Worm (Caenorhabditis elegans): Measurements from ENCODE around the gene H35N09.2.

Gene H35N09.2

DNA sequence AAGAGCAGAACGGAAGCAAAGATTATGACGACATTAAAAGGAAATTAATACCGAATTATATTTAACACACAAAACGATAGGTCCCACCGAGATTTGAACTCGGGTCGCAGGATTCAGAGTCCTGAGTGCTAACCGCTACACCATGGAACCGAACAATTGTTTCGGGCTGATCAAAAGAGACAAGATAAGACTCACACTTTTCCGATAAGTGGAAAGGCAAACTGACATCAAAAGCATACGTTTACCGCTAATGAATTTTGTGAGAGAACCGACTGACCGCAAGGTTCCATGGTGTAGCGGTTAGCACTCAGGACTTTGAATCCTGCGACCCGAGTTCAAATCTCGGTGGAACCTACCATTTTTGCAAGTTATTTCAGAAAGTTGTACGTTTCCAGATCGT lies 3.9 kb upstream of the H35N09.2 start (continued):
- TF ChIP-seq attf-3 (GFP tag; conservative IDR thresholded peaks at IDR 0.05) (0 out of 2 replicates have a peak, but pooled peaks have one; percentile 14), ccch-3 (GFP tag; optimal IDR thresholded peaks at IDR 0.05) (no peak), athp-1 (tag; optimal IDR thresholded peaks at IDR 0.05) (peak; percentile 29), Y95B8A.8 (GFP tag; IDR thresholded peaks at IDR 0.05) (no peak), snpc-1.1 (tag; optimal IDR thresholded peaks at IDR 0.05; ENCODE audit: insufficient read depth) (peak; percentile 32), zfh-2 (GFP tag; conservative IDR thresholded peaks at IDR 0.05) (no peak), ceh-27 (GFP tag; optimal IDR thresholded peaks at IDR 0.05) (no peak), ztf-25 (GFP tag; IDR thresholded peaks at IDR 0.05) (peak; percentile 27; the same call in 1 of the 2 replicates), madf-3 (GFP tag; IDR thresholded peaks at IDR 0.05) (no peak), F23B12.7 (tag; optimal IDR thresholded peaks at IDR 0.05; ENCODE audit: insufficient read depth) (peak; percentile 53), T07F8.4 (tag; optimal IDR thresholded peaks at IDR 0.05) (peak; percentile 53), snpc-1.3 (tag; optimal IDR thresholded peaks at IDR 0.05; ENCODE audit: insufficient read depth) (peak; percentile 38), ZK185.1 (tag; optimal IDR thresholded peaks at IDR 0.05; ENCODE audit: poor library complexity, severe bottlenecking) (peak; percentile 92), lsy-27 (tag; optimal IDR thresholded peaks at IDR 0.05; ENCODE audit: borderline replicate concordance, insufficient read depth) (peak; percentile 42), die-1 (tag; optimal IDR thresholded peaks at IDR 0.05) (peak; percentile 72), D2030.7 (GFP tag; IDR thresholded peaks at IDR 0.05) (peak; percentile 49; the same call in 1 of the 2 replicates), tbp1 (GFP tag; optimal IDR thresholded peaks at IDR 0.05) (peak; percentile 90), hmg-20 (GFP tag; IDR thresholded peaks at IDR 0.05) (peak; percentile 62; the same call in 1 of the 2 replicates), T26A5.8 (tag; optimal IDR thresholded peaks at IDR 0.05) (peak; percentile 33), pbrm-1 (GFP tag; IDR thresholded peaks at IDR 0.05) (peak; percentile 47; the same call in 1 of the 2 replicates), nfya-1 (tag; optimal IDR thresholded peaks at IDR 0.05; ENCODE audit: borderline replicate concordance, insufficient read depth) (no peak), lin-35 (GFP tag; optimal IDR thresholded peaks at IDR 0.05) (peak in 1 of 3 experiments; percentile 15), nhr-27 (tag; optimal IDR thresholded peaks at IDR 0.05) (no peak), cebp-2 (GFP tag; IDR thresholded peaks at IDR 0.05) (0 out of 2 replicates have a peak, but pooled peaks have one; percentile 67), nhr-90 (tag; optimal IDR thresholded peaks at IDR 0.05) (peak; percentile 81), efl-1 (GFP tag; optimal IDR thresholded peaks at IDR 0.05) (no peak), lin-40 (tag; optimal IDR thresholded peaks at IDR 0.05) (peak; percentile 50), lin-54 (GFP tag; optimal IDR thresholded peaks at IDR 0.05) (no peak), unc-62 (GFP tag; optimal IDR thresholded peaks at IDR 0.05) (no peak), ztf-22 (GFP tag; optimal IDR thresholded peaks at IDR 0.05) (no peak), gei-17 (GFP tag; optimal IDR thresholded peaks at IDR 0.05) (no peak), hmg-1.2 (GFP tag; IDR thresholded peaks at IDR 0.05) (peak; percentile 77; the same call in 1 of the 2 replicates), dox-1 (GFP tag; IDR thresholded peaks at IDR 0.05) (no peak), F33H1.4 (GFP tag; IDR thresholded peaks at IDR 0.05) (no peak), him-1 (tag; optimal IDR thresholded peaks at IDR 0.05) (peak; percentile 79), B0261.1 (tag; optimal IDR thresholded peaks at IDR 0.05) (peak; percentile 88)

DNA sequence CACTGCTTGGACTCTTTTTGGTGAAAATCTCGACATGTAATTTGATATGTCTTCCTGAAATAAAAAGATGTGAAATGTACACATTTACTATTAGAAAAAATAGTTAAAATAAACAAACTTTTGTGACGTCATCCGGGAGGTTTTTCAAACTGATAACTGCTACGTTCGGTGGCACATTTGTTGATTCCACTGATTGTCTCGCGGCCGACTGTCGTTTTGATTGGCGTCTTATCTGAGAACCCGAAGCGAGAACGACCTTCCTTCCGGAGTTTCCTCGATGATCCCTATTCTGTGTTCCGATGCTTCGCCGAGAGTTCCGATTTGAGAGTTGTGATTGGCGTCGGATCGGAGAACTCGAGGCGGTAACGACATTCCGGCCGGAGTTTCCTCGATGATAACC lies 698 bp downstream of the H35N09.2 start:
- TF ChIP-seq dox-1 (GFP tag; IDR thresholded peaks at IDR 0.05) = peak; percentile 63
- TF ChIP-seq nhr-80 (tag; optimal IDR thresholded peaks at IDR 0.05) = peak; percentile 88
- 0 out of 2 replicates have a peak, but pooled peaks have one; percentile 29 for TF ChIP-seq zfh-2 (GFP tag; conservative IDR thresholded peaks at IDR 0.05)
- peak; percentile 88 for TF ChIP-seq atf-7 (tag; optimal IDR thresholded peaks at IDR 0.05)
- TF ChIP-seq K12H6.12 (tag; optimal IDR thresholded peaks at IDR 0.05) = no peak
- peak; percentile 35; the same call in 1 of the 2 replicates for TF ChIP-seq B0336.3 (GFP tag; IDR thresholded peaks at IDR 0.05)
- TF ChIP-seq hmg-20 (GFP tag; IDR thresholded peaks at IDR 0.05) = no peak
- TF ChIP-seq let-607 (tag; optimal IDR thresholded peaks at IDR 0.05) = peak in 1 of 2 experiments; percentile 22
- TF ChIP-seq ets-4 (GFP tag; optimal IDR thresholded peaks at IDR 0.05) = peak; percentile 8
- no peak for TF ChIP-seq Y56A3A.18 (GFP tag; IDR thresholded peaks at IDR 0.05)

Measured in whole organism, young adult.